Fruit fly (Drosophila melanogaster): Measurements from ENCODE around the gene sc.

DNA sequence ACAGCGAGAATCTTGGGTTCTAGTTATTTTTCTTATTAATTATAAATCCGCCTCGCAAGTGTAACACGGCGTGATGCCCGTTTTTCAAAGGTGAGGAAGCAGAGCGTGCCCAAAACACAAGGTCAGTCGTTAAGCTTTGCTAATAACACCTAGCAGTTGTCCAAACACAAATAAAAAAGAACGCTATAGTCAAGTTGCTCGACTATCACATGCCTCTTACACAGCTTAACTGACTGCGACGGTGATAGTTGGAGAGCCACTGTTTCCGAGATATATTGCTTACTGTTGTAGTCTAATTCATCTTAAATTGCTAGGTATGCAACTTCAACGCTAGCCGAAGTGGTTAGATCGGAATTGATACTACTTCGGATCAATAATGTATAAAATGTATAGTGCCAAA, 44.3 kb upstream of the sc start:
- TF ChIP-seq cic (GFP tag; optimal IDR thresholded peaks at IDR 0.05) (no peak), pad (GFP tag; optimal IDR thresholded peaks at IDR 0.05) (no peak), CG12768 (GFP tag; optimal IDR thresholded peaks at IDR 0.05) (no peak), CG5204 (GFP tag; optimal IDR thresholded peaks at IDR 0.05) (no peak), CG14711 (tag; optimal IDR thresholded peaks at IDR 0.05) (no peak), cnc (optimal IDR thresholded peaks at IDR 0.05) (no peak), ovo (GFP tag; optimal IDR thresholded peaks at IDR 0.05) (no peak)
